Worm (Caenorhabditis elegans) whole organism, mixed stage, embryonic: ENCODE results near the gene F52E10.2.

ENCODE experiments used
- M03D4.4 ChIP-seq: sonication (generic microtip); optimal IDR thresholded peaks from 2 replicates; lab custom pipeline; 2017; ENCODE audit warnings: mild to moderate bottlenecking, missing genetic modification characterization, missing compliant biosample characterization
- bed-3 ChIP-seq: fragments of 200-800 bp; sonication (Bioruptor generic); optimal IDR thresholded peaks from 3 replicates; lab custom pipeline; 2018; ENCODE audit warnings: mild to moderate bottlenecking, missing genetic modification characterization, moderate library complexity, missing compliant biosample characterization
- blmp-1 ChIP-seq: fragments of 150-350 bp; optimal IDR thresholded peaks from 2 replicates; lab custom pipeline; 2014; ENCODE audit warnings: missing biosample characterization, missing genetic modification characterization
- ceh-39 ChIP-seq: fragments of 150-350 bp; optimal IDR thresholded peaks from 2 replicates; lab custom pipeline; 2014; ENCODE audit warnings: missing biosample characterization, missing genetic modification characterization
- ceh-43 ChIP-seq: fragments of 200-800 bp; sonication (Bioruptor generic); optimal IDR thresholded peaks from 2 replicates; lab custom pipeline; 2018; ENCODE audit warnings: mild to moderate bottlenecking, missing genetic modification characterization, moderate library complexity, missing compliant biosample characterization
- ces-1 ChIP-seq: fragments of 150-350 bp; optimal IDR thresholded peaks from 2 replicates; lab custom pipeline; 2014; ENCODE audit warnings: missing biosample characterization, missing genetic modification reagents, missing genetic modification characterization
- drap-1 ChIP-seq: fragments of 200-800 bp; sonication (Bioruptor generic); optimal IDR thresholded peaks from 3 replicates; lab custom pipeline; 2018; ENCODE audit warnings: mild to moderate bottlenecking, missing genetic modification characterization, missing compliant biosample characterization
- elt-1 ChIP-seq: sonication (generic microtip); optimal IDR thresholded peaks from 2 replicates; lab custom pipeline; 2017; ENCODE audit warnings: missing genetic modification characterization, mild to moderate bottlenecking, missing compliant biosample characterization, antibody characterized with exemption, moderate library complexity, borderline replicate concordance; ENCODE audit not compliant: insufficient read depth
- elt-3 ChIP-seq: fragments of 150-350 bp; optimal IDR thresholded peaks from 2 replicates; lab custom pipeline; 2014; ENCODE audit warnings: missing biosample characterization, missing genetic modification characterization
- flh-1 ChIP-seq: fragments of 200-800 bp; sonication (Bioruptor generic); optimal IDR thresholded peaks from 2 replicates; lab custom pipeline; 2018; ENCODE audit warnings: mild to moderate bottlenecking, missing genetic modification characterization, moderate library complexity, missing compliant biosample characterization
- hlh-1 ChIP-seq: fragments of 150-350 bp; optimal IDR thresholded peaks from 2 replicates; lab custom pipeline; 2014; ENCODE audit warnings: missing biosample characterization, missing genetic modification reagents, missing genetic modification characterization
- lin-13 ChIP-seq: fragments of 150-350 bp; optimal IDR thresholded peaks from 2 replicates; lab custom pipeline; 2014; ENCODE audit warnings: missing biosample characterization, missing genetic modification characterization
- lin-32 ChIP-seq: fragments of 200-800 bp; sonication (Bioruptor generic); optimal IDR thresholded peaks from 2 replicates; lab custom pipeline; 2018; ENCODE audit warnings: mild to moderate bottlenecking, missing genetic modification characterization, missing compliant biosample characterization
- mab-5 ChIP-seq: fragments of 150-350 bp; optimal IDR thresholded peaks from 2 replicates; lab custom pipeline; 2014; ENCODE audit warnings: missing biosample characterization, missing genetic modification characterization
- mep-1 ChIP-seq: fragments of 150-350 bp; optimal IDR thresholded peaks from 2 replicates; lab custom pipeline; 2017; ENCODE audit warnings: missing biosample characterization, missing genetic modification reagents, missing genetic modification characterization, inconsistent platforms
- mls-2 ChIP-seq: sonication (generic microtip); optimal IDR thresholded peaks from 2 replicates; lab custom pipeline; 2016; ENCODE audit warnings: mild to moderate bottlenecking, missing genetic modification characterization, moderate library complexity, missing compliant biosample characterization
- nhr-12 ChIP-seq: fragments of 150-350 bp; optimal IDR thresholded peaks from 2 replicates; lab custom pipeline; 2014; ENCODE audit warnings: missing biosample characterization, missing genetic modification characterization
- nhr-2 ChIP-seq: fragments of 150-350 bp; optimal IDR thresholded peaks from 2 replicates; lab custom pipeline; 2014; ENCODE audit warnings: missing biosample characterization, missing genetic modification characterization
- nhr-28 ChIP-seq: fragments of 150-350 bp; optimal IDR thresholded peaks from 2 replicates; lab custom pipeline; 2014; ENCODE audit warnings: missing biosample characterization, missing genetic modification characterization
- nhr-76 ChIP-seq: sonication (generic microtip); optimal IDR thresholded peaks from 2 replicates; lab custom pipeline; 2017; ENCODE audit warnings: missing biosample characterization, missing genetic modification characterization
- pha-4 ChIP-seq: fragments of 150-350 bp; optimal IDR thresholded peaks from 2 replicates; lab custom pipeline; 2018; ENCODE audit warnings: missing biosample characterization, missing genetic modification reagents, missing genetic modification characterization
- sem-2 ChIP-seq: fragments of 200-800 bp; sonication (Bioruptor generic); optimal IDR thresholded peaks from 2 replicates; lab custom pipeline; 2018; ENCODE audit warnings: mild to moderate bottlenecking, missing genetic modification characterization, missing compliant biosample characterization
- snpc-4 ChIP-seq: fragments of 150-350 bp; optimal IDR thresholded peaks from 2 replicates; lab custom pipeline; 2014; ENCODE audit warnings: missing biosample characterization, missing genetic modification characterization
- sptf-1 ChIP-seq: sonication (generic microtip); optimal IDR thresholded peaks from 2 replicates; lab custom pipeline; 2017; ENCODE audit warnings: mild to moderate bottlenecking, missing genetic modification characterization, moderate library complexity, missing compliant biosample characterization
- tbx-8 ChIP-seq: fragments of 200-800 bp; sonication (Bioruptor generic); optimal IDR thresholded peaks from 2 replicates; lab custom pipeline; 2018; ENCODE audit warnings: mild to moderate bottlenecking, missing genetic modification characterization, moderate library complexity, missing compliant biosample characterization
- unc-120 ChIP-seq: sonication (generic microtip); optimal IDR thresholded peaks from 2 replicates; lab custom pipeline; 2017; ENCODE audit warnings: missing genetic modification characterization, missing compliant biosample characterization; ENCODE audit not compliant: poor library complexity, severe bottlenecking
- unc-62 ChIP-seq: fragments of 150-350 bp; optimal IDR thresholded peaks from 2 replicates; lab custom pipeline; 2014; ENCODE audit warnings: missing biosample characterization, missing genetic modification reagents, missing genetic modification characterization
- zip-8 ChIP-seq: fragments of 150-350 bp; optimal IDR thresholded peaks from 2 replicates; lab custom pipeline; 2014; ENCODE audit warnings: missing biosample characterization, missing genetic modification characterization
- ztf-11 ChIP-seq: fragments of 150-350 bp; optimal IDR thresholded peaks from 2 replicates; lab custom pipeline; 2014; ENCODE audit warnings: missing biosample characterization, missing genetic modification characterization

F52E10.2 gene

ce11 chrX:16324222-16324621 is 41.2 kb upstream of the F52E10.2 start:
- no peak for TF ChIP-seq bed-3
- TF ChIP-seq M03D4.4 (tag; lab: Kevin White, UChicago): no peak
- no peak for TF ChIP-seq drap-1
- TF ChIP-seq mab-5: no peak
- no peak for TF ChIP-seq mep-1 (tag; lab: Kevin White, UChicago)
- TF ChIP-seq zip-8 (tag; lab: Kevin White, UChicago): no peak
- TF ChIP-seq sem-2: no peak
- no peak for TF ChIP-seq elt-1 (tag; lab: Kevin White, UChicago)
- TF ChIP-seq ces-1 (GFP tag; lab: Kevin White, UChicago): no peak
- TF ChIP-seq lin-32 (GFP tag; lab: Kevin White, UChicago): no peak
- TF ChIP-seq lin-13 (tag; lab: Kevin White, UChicago): no peak
- no peak for TF ChIP-seq blmp-1 (tag; lab: Kevin White, UChicago)
- no peak for TF ChIP-seq ceh-39

ce11 chrX:16321864-16322263 is 38.9 kb upstream of the F52E10.2 start:
- no peak for TF ChIP-seq pha-4 (tag; lab: Kevin White, UChicago)
- TF ChIP-seq ces-1 (GFP tag; lab: Kevin White, UChicago): peak; percentile 45
- no peak for TF ChIP-seq nhr-28 (tag; lab: Kevin White, UChicago)
- no peak for TF ChIP-seq elt-3 (tag; lab: Kevin White, UChicago)
- TF ChIP-seq, all 35 proteins: peak for 1

DNA sequence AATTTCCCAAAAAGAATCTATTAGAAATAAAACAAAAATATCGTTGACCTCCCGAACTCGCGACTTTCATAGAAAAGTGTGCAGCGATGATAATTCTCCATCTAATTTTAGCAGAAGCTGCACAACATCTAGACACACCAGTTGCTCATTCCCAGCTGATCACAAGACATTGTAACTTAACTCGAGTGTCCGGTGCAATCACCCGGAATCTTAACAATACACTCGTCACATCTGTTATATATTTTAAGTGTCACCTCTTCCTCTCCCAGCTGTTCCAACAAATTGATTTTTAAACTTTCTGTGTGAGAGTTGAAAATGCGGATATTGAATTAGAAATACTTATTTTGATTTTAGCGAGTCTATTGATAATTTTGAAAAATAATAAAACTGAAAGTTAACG is 38.3 kb upstream of the F52E10.2 start:
- no peak for TF ChIP-seq mls-2 (tag; lab: Kevin White, UChicago)
- TF ChIP-seq blmp-1 (tag; lab: Kevin White, UChicago): no peak
- TF ChIP-seq drap-1: no peak
- TF ChIP-seq flh-1 (GFP tag; lab: Kevin White, UChicago): no peak
- TF ChIP-seq M03D4.4 (tag; lab: Kevin White, UChicago): no peak
- TF ChIP-seq ztf-11: no peak
- peak; percentile 85 for TF ChIP-seq hlh-1 (tag; lab: Kevin White, UChicago)
- TF ChIP-seq unc-120 (tag; lab: Kevin White, UChicago): no peak

DNA sequence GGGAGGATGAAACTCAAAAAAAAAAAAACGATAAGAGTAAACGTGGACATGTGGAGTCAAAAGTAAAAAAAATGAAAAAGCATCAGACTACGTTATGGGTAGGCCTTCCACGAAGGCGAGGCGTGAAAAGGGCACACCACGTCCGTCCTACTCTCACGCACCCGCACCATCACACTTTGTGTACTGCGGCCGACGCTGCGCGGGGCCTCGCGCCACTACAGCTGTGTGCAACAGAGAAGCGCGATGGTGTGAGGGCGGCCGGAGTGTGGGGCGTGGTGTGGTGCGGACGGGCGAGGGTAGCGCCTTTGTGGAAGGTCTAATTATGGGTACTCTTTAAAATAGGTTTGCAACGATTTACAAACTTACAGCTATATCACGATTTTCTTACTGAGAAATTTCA is 35.2 kb upstream of the F52E10.2 start:
- no peak for TF ChIP-seq snpc-4 (tag; lab: Kevin White, UChicago)
- TF ChIP-seq pha-4 (tag; lab: Kevin White, UChicago): no peak
- no peak for TF ChIP-seq lin-13 (tag; lab: Kevin White, UChicago)
- TF ChIP-seq mls-2 (tag; lab: Kevin White, UChicago): no peak
- no peak for TF ChIP-seq nhr-2 (tag; lab: Kevin White, UChicago)
- no peak for TF ChIP-seq nhr-76 (tag; lab: Kevin White, UChicago)
- no peak for TF ChIP-seq bed-3
- TF ChIP-seq hlh-1 (tag; lab: Kevin White, UChicago): no peak
- TF ChIP-seq elt-1 (tag; lab: Kevin White, UChicago): no peak
- TF ChIP-seq tbx-8 (GFP tag; lab: Kevin White, UChicago): no peak
- no peak for TF ChIP-seq nhr-12
- TF ChIP-seq lin-32 (GFP tag; lab: Kevin White, UChicago): no peak
- no peak for TF ChIP-seq M03D4.4 (tag; lab: Kevin White, UChicago)
- TF ChIP-seq ceh-43 (GFP tag; lab: Kevin White, UChicago): no peak
- no peak for TF ChIP-seq nhr-28 (tag; lab: Kevin White, UChicago)
- no peak for TF ChIP-seq ztf-11
- TF ChIP-seq blmp-1 (tag; lab: Kevin White, UChicago): no peak
- TF ChIP-seq sem-2: no peak
- no peak for TF ChIP-seq sptf-1 (tag; lab: Kevin White, UChicago)
- no peak for TF ChIP-seq unc-120 (tag; lab: Kevin White, UChicago)

DNA sequence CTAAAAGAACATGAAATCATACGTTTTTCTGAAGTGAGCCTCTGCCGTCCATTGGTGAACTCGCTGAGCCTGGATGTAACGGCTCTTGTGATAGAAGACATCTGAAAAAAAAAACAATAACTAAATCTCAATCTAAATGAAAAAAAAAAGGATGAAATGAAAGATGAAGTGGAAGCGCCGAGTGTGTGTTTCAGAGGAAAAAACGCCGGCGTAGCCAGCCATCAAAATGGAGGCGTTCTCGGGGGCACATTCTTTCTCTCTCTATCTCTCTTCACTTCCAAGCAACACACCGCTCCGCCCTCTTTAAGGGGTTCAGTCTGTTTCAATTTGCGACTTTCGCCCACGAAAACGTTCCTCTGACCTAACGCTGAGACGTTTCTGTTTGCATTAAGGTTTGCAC is 34.6 kb upstream of the F52E10.2 start, which contains the start of gene T01B4.3:
Gene T01B4.3 (minus strand): TSS at position 101 of the 400 bp plus-strand sequence.
- TF ChIP-seq ceh-39: no peak
- TF ChIP-seq unc-62: no peak
- no peak for TF ChIP-seq sem-2
- no peak for TF ChIP-seq drap-1
- no peak for TF ChIP-seq nhr-12
- no peak for TF ChIP-seq ceh-43 (GFP tag; lab: Kevin White, UChicago)
- no peak for TF ChIP-seq lin-13 (tag; lab: Kevin White, UChicago)
- no peak for TF ChIP-seq unc-120 (tag; lab: Kevin White, UChicago)
- TF ChIP-seq sptf-1 (tag; lab: Kevin White, UChicago): no peak
